Fruit fly (Drosophila melanogaster) whole organism, embryonic: Measurements from ENCODE around the gene hang.

Experiments used
- Adf1 ChIP-seq: fragments of 200-800 bp; sonication (Bioruptor generic); IDR thresholded peaks from 2 replicates; pipeline ENCODE4 v1.3.6; 2022; ENCODE audit warnings: missing biosample characterization, missing genetic modification characterization
- Bgb ChIP-seq: fragments of 200-800 bp; sonication (Bioruptor generic); IDR thresholded peaks from 2 replicates; pipeline ENCODE4 v1.3.6; 2022; ENCODE audit warnings: missing biosample characterization, missing genetic modification characterization; ENCODE audit not compliant: partially characterized antibody
- CG1024 ChIP-seq: fragments of 200-800 bp; sonication (Bioruptor generic); IDR thresholded peaks from 2 replicates; pipeline ENCODE4 v1.3.6; 2022; ENCODE audit warnings: missing biosample characterization, missing genetic modification characterization
- CG10462 ChIP-seq: fragments of 200-800 bp; sonication (Bioruptor generic); optimal IDR thresholded peaks from 2 replicates; lab custom pipeline; 2016; ENCODE audit warnings: missing biosample characterization, missing genetic modification characterization
- CG12071 ChIP-seq: fragments of 200-800 bp; sonication (Bioruptor generic); optimal IDR thresholded peaks from 3 replicates; lab custom pipeline; 2018; ENCODE audit warnings: missing biosample characterization, mild to moderate bottlenecking, missing genetic modification characterization
- CG12104 ChIP-seq: fragments of 200-800 bp; sonication (Bioruptor generic); optimal IDR thresholded peaks from 3 replicates; lab custom pipeline; 2016; ENCODE audit warnings: missing biosample characterization, missing genetic modification characterization
- CG12659 ChIP-seq: fragments of 200-800 bp; sonication (Bioruptor generic); optimal IDR thresholded peaks from 3 replicates; lab custom pipeline; 2017; ENCODE audit warnings: mild to moderate bottlenecking, missing biosample characterization, missing genetic modification reagents, missing genetic modification characterization
- CG14710 ChIP-seq: fragments of 200-800 bp; sonication (Bioruptor generic); optimal IDR thresholded peaks from 3 replicates; lab custom pipeline; 2019; ENCODE audit warnings: missing biosample characterization, mild to moderate bottlenecking, missing genetic modification characterization, moderate library complexity
- CG2712 ChIP-seq: fragments of 200-800 bp; optimal IDR thresholded peaks from 3 replicates; lab custom pipeline; 2019; ENCODE audit warnings: missing biosample characterization, mild to moderate bottlenecking, missing genetic modification characterization, moderate library complexity
- CG32532 ChIP-seq: fragments of 200-800 bp; sonication (Bioruptor generic); IDR thresholded peaks from 2 replicates; pipeline ENCODE4 v1.3.6; 2022; ENCODE audit warnings: missing biosample characterization, missing genetic modification characterization
- CG34422 ChIP-seq: fragments of 200-800 bp; sonication (Bioruptor generic); IDR thresholded peaks from 3 replicates; pipeline ENCODE4 v1.3.6; 2022; ENCODE audit warnings: missing biosample characterization, missing genetic modification characterization
- CG4282 ChIP-seq: fragments of 200-800 bp; sonication (Bioruptor generic); optimal IDR thresholded peaks from 2 replicates; lab custom pipeline; 2016; ENCODE audit warnings: missing biosample characterization, missing genetic modification characterization
- CG5245 ChIP-seq: fragments of 200-800 bp; sonication (Bioruptor generic); optimal IDR thresholded peaks from 3 replicates; lab custom pipeline; 2016; ENCODE audit warnings: missing biosample characterization, missing genetic modification characterization
- CG6813 ChIP-seq: fragments of 200-800 bp; sonication (Bioruptor generic); optimal IDR thresholded peaks from 2 replicates; lab custom pipeline; 2017; ENCODE audit warnings: missing biosample characterization, missing genetic modification characterization, mild to moderate bottlenecking, moderate library complexity, missing genetic modification reagents
- CG7963 ChIP-seq: fragments of 200-800 bp; sonication (Bioruptor generic); IDR thresholded peaks from 3 replicates; pipeline ENCODE4 v1.3.6; 2022; ENCODE audit warnings: missing biosample characterization, missing genetic modification characterization; ENCODE audit not compliant: partially characterized antibody
- CG8290 ChIP-seq, 3 experiments: fragments of 200-800 bp; sonication (Bioruptor generic); optimal IDR thresholded peaks; 2 replicates each; lab custom pipeline; 2016 to 2019; ENCODE audit warnings: missing biosample characterization in 3 of 3, missing genetic modification characterization in 3 of 3, mild to moderate bottlenecking in 2 of 3, moderate library complexity in 1 of 3
- CG8359 ChIP-seq: fragments of 200-800 bp; sonication (Bioruptor generic); optimal IDR thresholded peaks from 2 replicates; lab custom pipeline; 2017; ENCODE audit warnings: missing biosample characterization, mild to moderate bottlenecking, missing genetic modification characterization, borderline replicate concordance
- CG8388 ChIP-seq: fragments of 200-800 bp; sonication (Bioruptor generic); optimal IDR thresholded peaks from 2 replicates; lab custom pipeline; 2019; ENCODE audit warnings: missing biosample characterization, mild to moderate bottlenecking, missing genetic modification characterization, moderate library complexity
- CG9437 ChIP-seq: fragments of 200-800 bp; sonication (Bioruptor generic); optimal IDR thresholded peaks from 2 replicates; lab custom pipeline; 2018; ENCODE audit warnings: missing biosample characterization, mild to moderate bottlenecking, missing genetic modification characterization
- CG9797 ChIP-seq: fragments of 200-800 bp; sonication (Bioruptor generic); optimal IDR thresholded peaks from 3 replicates; lab custom pipeline; 2018; ENCODE audit warnings: missing biosample characterization, mild to moderate bottlenecking, missing genetic modification characterization
- Dp ChIP-seq: fragments of 200-800 bp; sonication (Bioruptor generic); optimal IDR thresholded peaks from 2 replicates; lab custom pipeline; 2018; ENCODE audit warnings: missing biosample characterization, mild to moderate bottlenecking, missing genetic modification characterization, moderate library complexity
- Dref ChIP-seq: fragments of 200-800 bp; sonication (Bioruptor generic); IDR thresholded peaks from 2 replicates; pipeline ENCODE4 v1.3.6; 2022; ENCODE audit warnings: missing biosample characterization, missing genetic modification characterization
- GATAe ChIP-seq: fragments of 200-800 bp; sonication (Bioruptor generic); conservative IDR thresholded peaks from 2 replicates; pipeline ENCODE4 v1.3.6; 2022; ENCODE audit warnings: missing biosample characterization, missing genetic modification characterization
- HLH4C ChIP-seq: fragments of 200-800 bp; sonication (Bioruptor generic); IDR thresholded peaks from 3 replicates; pipeline ENCODE4 v1.3.6; 2022; ENCODE audit warnings: missing biosample characterization, missing genetic modification characterization; ENCODE audit not compliant: partially characterized antibody
- Hr78 ChIP-seq, 2 experiments: fragments of 200-800 bp in 1 of 2; fragments of >200 bp in 1 of 2; sonication (Bioruptor generic) in 1 of 2; optimal IDR thresholded peaks; 2 replicates each; lab custom pipeline; 2017 to 2019; ENCODE audit warnings: missing biosample characterization in 2 of 2, missing genetic modification characterization in 2 of 2, mild to moderate bottlenecking in 1 of 2, moderate library complexity in 1 of 2
- MBD-R2 ChIP-seq: fragments of 200-800 bp; sonication (Bioruptor generic); IDR thresholded peaks from 2 replicates; pipeline ENCODE4 v1.3.6; 2022; ENCODE audit warnings: missing biosample characterization, missing genetic modification characterization
- MESR4 ChIP-seq: fragments of 200-800 bp; sonication (Bioruptor generic); optimal IDR thresholded peaks from 2 replicates; lab custom pipeline; 2018; ENCODE audit warnings: missing biosample characterization, mild to moderate bottlenecking, missing genetic modification characterization, moderate library complexity
- Med ChIP-seq: fragments of 200-800 bp; sonication (Bioruptor generic); peaks from one replicate; lab custom pipeline; 2016; ENCODE audit warnings: missing biosample characterization, missing genetic modification characterization, mild to moderate bottlenecking, inconsistent platforms, moderate library complexity
- Rfx ChIP-seq: fragments of 200-800 bp; sonication (Bioruptor generic); IDR thresholded peaks from 2 replicates; pipeline ENCODE4 v1.3.6; 2022; ENCODE audit warnings: missing biosample characterization, missing genetic modification characterization
- Sin3A ChIP-seq: fragments of >200 bp; optimal IDR thresholded peaks from 2 replicates; lab custom pipeline; 2018
- Spps ChIP-seq: fragments of 200-800 bp; sonication (Bioruptor generic); optimal IDR thresholded peaks from 2 replicates; lab custom pipeline; 2018; ENCODE audit warnings: missing biosample characterization, mild to moderate bottlenecking, missing genetic modification characterization
- Sry-β ChIP-seq: fragments of 200-800 bp; sonication (Bioruptor generic); optimal IDR thresholded peaks from 2 replicates; lab custom pipeline; 2018; ENCODE audit warnings: missing biosample characterization, mild to moderate bottlenecking, missing genetic modification characterization, moderate library complexity
- Sry-δ ChIP-seq: fragments of 200-800 bp; sonication (Bioruptor generic); optimal IDR thresholded peaks from 2 replicates; lab custom pipeline; 2016; ENCODE audit warnings: missing biosample characterization, missing genetic modification characterization
- Usf ChIP-seq: fragments of 200-800 bp; sonication (Bioruptor generic); optimal IDR thresholded peaks from 2 replicates; lab custom pipeline; 2017; ENCODE audit warnings: missing genotype, missing biosample characterization, missing genetic modification characterization
- ato ChIP-seq: fragments of 200-800 bp; sonication (Bioruptor generic); IDR thresholded peaks from 2 replicates; pipeline ENCODE4 v1.3.6; 2022; ENCODE audit warnings: missing biosample characterization, missing genetic modification characterization; ENCODE audit not compliant: partially characterized antibody
- chinmo ChIP-seq: fragments of 200-800 bp; sonication (Bioruptor generic); IDR thresholded peaks from 4 replicates; pipeline ENCODE4 v1.3.6; 2022; ENCODE audit warnings: missing biosample characterization, missing genetic modification characterization; ENCODE audit not compliant: partially characterized antibody
- chm ChIP-seq: fragments of 200-800 bp; sonication (Bioruptor generic); IDR thresholded peaks from 2 replicates; pipeline ENCODE4 v1.3.6; 2022; ENCODE audit warnings: missing biosample characterization, missing genetic modification characterization
- crp ChIP-seq, 2 experiments: fragments of 200-800 bp; sonication (Bioruptor generic); optimal IDR thresholded peaks; 2 replicates in 1 of 2; 3 replicates in 1 of 2; lab custom pipeline; 2017; ENCODE audit warnings: missing biosample characterization in 2 of 2, missing genetic modification characterization in 2 of 2, mild to moderate bottlenecking in 1 of 2, moderate library complexity in 1 of 2
- dpn ChIP-seq, 2 experiments: fragments of 200-800 bp; sonication (Bioruptor generic); optimal IDR thresholded peaks; 3 replicates each; lab custom pipeline; 2016; ENCODE audit warnings: missing biosample characterization in 2 of 2, missing genetic modification characterization in 2 of 2
- esg ChIP-seq: fragments of 200-800 bp; sonication (Bioruptor generic); conservative IDR thresholded peaks from 2 replicates; pipeline ENCODE4 v1.3.6; 2022; ENCODE audit warnings: missing biosample characterization, missing genetic modification characterization
- ftz-f1 ChIP-seq: fragments of 200-800 bp; sonication (Bioruptor generic); optimal IDR thresholded peaks from 2 replicates; lab custom pipeline; 2016; ENCODE audit warnings: missing biosample characterization, missing genetic modification characterization
- phol ChIP-seq: fragments of 200-800 bp; sonication (Bioruptor generic); optimal IDR thresholded peaks from 3 replicates; lab custom pipeline; 2018; ENCODE audit warnings: missing biosample characterization, mild to moderate bottlenecking, missing genetic modification characterization, moderate library complexity
- pnt ChIP-seq: fragments of 200-800 bp; sonication (Bioruptor generic); optimal IDR thresholded peaks from 3 replicates; lab custom pipeline; 2016; ENCODE audit warnings: missing biosample characterization, missing genetic modification characterization
- prd ChIP-seq, 3 experiments: fragments of >200 bp in 2 of 3; fragments of 200-800 bp in 1 of 3; sonication (Bioruptor generic) in 1 of 3; optimal IDR thresholded peaks in 2 of 3; IDR thresholded peaks in 1 of 3; 2 replicates in 2 of 3; 3 replicates in 1 of 3; pipeline versions ENCODE4 v1.3.6 to Lab custom; 2017 to 2022; ENCODE audit warnings: missing biosample characterization in 1 of 3, missing genetic modification characterization in 1 of 3
- rib ChIP-seq: fragments of 200-800 bp; sonication (Bioruptor generic); IDR thresholded peaks from 2 replicates; pipeline ENCODE4 v1.3.6; 2022; ENCODE audit warnings: missing biosample characterization, missing genetic modification characterization
- sens-2 ChIP-seq: fragments of 200-800 bp; sonication (Bioruptor generic); IDR thresholded peaks from 2 replicates; pipeline ENCODE4 v1.3.6; 2022; ENCODE audit warnings: missing biosample characterization, missing genetic modification characterization
- slou ChIP-seq: fragments of 200-800 bp; sonication (Bioruptor generic); optimal IDR thresholded peaks from 3 replicates; lab custom pipeline; 2016; ENCODE audit warnings: missing biosample characterization, missing genetic modification characterization
- stwl ChIP-seq: fragments of 200-800 bp; sonication (Bioruptor generic); optimal IDR thresholded peaks from 3 replicates; lab custom pipeline; 2018; ENCODE audit warnings: missing biosample characterization, mild to moderate bottlenecking, missing genetic modification characterization, moderate library complexity
- vnd ChIP-seq: fragments of 200-800 bp; sonication (Bioruptor generic); IDR thresholded peaks from 3 replicates; pipeline ENCODE4 v1.3.6; 2022; ENCODE audit warnings: missing biosample characterization, missing genetic modification characterization; ENCODE audit not compliant: partially characterized antibody

Gene hang

DNA sequence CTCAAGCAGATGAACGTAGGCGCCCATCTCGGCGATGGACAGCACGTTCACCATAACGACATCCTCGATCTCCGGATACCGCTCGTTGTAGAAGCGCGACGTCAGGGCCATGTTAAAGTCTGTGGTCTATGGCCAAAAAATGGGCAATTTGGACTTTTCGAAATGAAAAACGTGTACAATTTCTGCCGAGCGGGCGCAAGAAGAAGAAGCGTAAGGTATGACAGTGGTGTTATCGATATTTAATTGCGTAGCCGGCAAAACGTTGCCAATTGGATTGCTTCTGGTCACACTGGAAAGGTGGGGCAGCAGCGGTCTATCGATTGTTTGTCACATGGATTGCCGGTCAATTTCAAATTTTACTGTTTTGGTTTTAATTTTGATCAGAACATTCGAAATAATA is 24.1 kb downstream of the hang start, which contains the start of gene eIF2alpha (continued):
- TF ChIP-seq Dp (GFP tag; lab: Kevin White, UChicago) (peak; percentile 85), vnd (peak; percentile 72; the same call in 2 of the 3 replicates), Adf1 (GFP tag; lab: Robert Waterston, UW) (peak; percentile 41), pnt (GFP tag; lab: Kevin White, UChicago) (no peak), CG8388 (GFP tag; lab: Kevin White, UChicago) (no peak), Usf (GFP tag; lab: Kevin White, UChicago) (no peak), Bgb (peak; percentile 89), Hr78 (GFP tag; optimal IDR thresholded peaks at IDR 0.05; lab: Kevin White, UChicago) (no peak), Med (GFP tag; lab: Kevin White, UChicago) (peak; percentile 63), Dref (peak; percentile 95), CG12071 (GFP tag; lab: Kevin White, UChicago) (no peak), HLH4C (peak; percentile 80), CG4282 (peak; percentile 9), sens-2 (GFP tag; lab: Robert Waterston, UW) (no peak), MESR4 (GFP tag; lab: Kevin White, UChicago) (peak; percentile 88), chinmo (GFP tag; lab: Robert Waterston, UW) (peak; percentile 76; the same call in 2 of the 4 replicates), CG32532 (GFP tag; lab: Robert Waterston, UW) (peak; percentile 9; the same call in 1 of the 2 replicates), CG8359 (no peak), CG2712 (peak; percentile 9), CG14710 (tag; lab: Kevin White, UChicago) (peak; percentile 98), esg (GFP tag; lab: Robert Waterston, UW) (no peak), Sry-δ (GFP tag; lab: Kevin White, UChicago) (peak; percentile 92), ato (GFP tag; lab: Robert Waterston, UW) (peak; percentile 59; the same call in 1 of the 2 replicates), GATAe (no peak), MBD-R2 (GFP tag; lab: Robert Waterston, UW) (peak; percentile 68), chm (GFP tag; lab: Robert Waterston, UW) (no peak), CG12659 (peak; percentile 48), CG1024 (no peak), CG9797 (peak; percentile 85), prd (optimal IDR thresholded peaks at IDR 0.05; lab: Kevin White, UChicago) (no peak), prd (GFP tag; IDR thresholded peaks at IDR 0.05; lab: Robert Waterston, UW) (no peak), Spps (tag; lab: Kevin White, UChicago) (no peak), CG10462 (no peak), CG7963 (peak; percentile 72), Sry-β (GFP tag; lab: Kevin White, UChicago) (no peak), CG6813 (GFP tag; lab: Kevin White, UChicago) (no peak), CG8290 (GFP tag; optimal IDR thresholded peaks at IDR 0.05; lab: Kevin White, UChicago) (no peak), CG8290 (tag; optimal IDR thresholded peaks at IDR 0.05; lab: Kevin White, UChicago) (peak in 1 of 2 experiments; percentile 71), rib (GFP tag; lab: Robert Waterston, UW) (no peak), dpn (GFP tag; optimal IDR thresholded peaks at IDR 0.05; lab: Kevin White, UChicago) (no peak), phol (tag; lab: Kevin White, UChicago) (peak; percentile 19), Sin3A (lab: Kevin White, UChicago) (peak; percentile 52), CG5245 (GFP tag; lab: Kevin White, UChicago) (no peak), slou (GFP tag; lab: Kevin White, UChicago) (no peak), ftz-f1 (GFP tag; lab: Kevin White, UChicago) (peak; percentile 69), crp (GFP tag; optimal IDR thresholded peaks at IDR 0.05; lab: Kevin White, UChicago) (peak in 1 of 2 experiments; percentile 62), CG12104 (GFP tag; lab: Kevin White, UChicago) (no peak), CG34422 (GFP tag; lab: Robert Waterston, UW) (peak; percentile 35; the same call in 1 of the 3 replicates), stwl (tag; lab: Kevin White, UChicago) (peak; percentile 30), CG9437 (GFP tag; lab: Kevin White, UChicago) (peak; percentile 25), Rfx (GFP tag; lab: Robert Waterston, UW) (no peak)
